Worm (Caenorhabditis elegans) whole organism, L2 larva: ENCODE results near the gene F22F7.3.

ENCODE experiments used
- ama-1 ChIP-seq: fragments of 150-350 bp; optimal IDR thresholded peaks from 2 replicates; lab custom pipeline; 2018; ENCODE audit warnings: inconsistent platforms
- elt-3 ChIP-seq: sonication (generic microtip); optimal IDR thresholded peaks from 2 replicates; lab custom pipeline; 2017; ENCODE audit warnings: missing biosample characterization, missing genetic modification characterization
- fos-1 ChIP-seq: fragments of 150-350 bp; optimal IDR thresholded peaks from 2 replicates; lab custom pipeline; 2014; ENCODE audit warnings: missing biosample characterization, missing genetic modification characterization
- lsy-2 ChIP-seq, 2 experiments: fragments of 150-350 bp in 1 of 2; sonication (generic microtip) in 1 of 2; optimal IDR thresholded peaks; 2 replicates each; lab custom pipeline; 2014 to 2017; ENCODE audit warnings: missing biosample characterization in 2 of 2, missing genetic modification characterization in 2 of 2
- nhr-10 ChIP-seq: sonication (generic microtip); optimal IDR thresholded peaks from 2 replicates; lab custom pipeline; 2017; ENCODE audit warnings: missing biosample characterization, missing genetic modification characterization
- nhr-11 ChIP-seq: fragments of 150-350 bp; optimal IDR thresholded peaks from 2 replicates; lab custom pipeline; 2014; ENCODE audit warnings: missing biosample characterization, missing genetic modification characterization
- nhr-129 ChIP-seq: fragments of 150-350 bp; optimal IDR thresholded peaks from 2 replicates; lab custom pipeline; 2014; ENCODE audit warnings: missing biosample characterization, missing genetic modification characterization
- nhr-25 ChIP-seq: fragments of 150-350 bp; sonication (generic microtip); optimal IDR thresholded peaks from 3 replicates; lab custom pipeline; 2014; ENCODE audit warnings: missing biosample characterization, missing genetic modification characterization
- peb-1 ChIP-seq: fragments of 150-350 bp; optimal IDR thresholded peaks from 2 replicates; lab custom pipeline; 2014; ENCODE audit warnings: missing biosample characterization, missing genetic modification characterization
- sem-4 ChIP-seq: fragments of 150-350 bp; optimal IDR thresholded peaks from 2 replicates; lab custom pipeline; 2014; ENCODE audit warnings: missing biosample characterization, missing genetic modification reagents, missing genetic modification characterization
- sma-9 ChIP-seq, 2 experiments: fragments of 150-350 bp in 1 of 2; sonication (generic microtip) in 1 of 2; optimal IDR thresholded peaks; 2 replicates each; lab custom pipeline; 2014 to 2016; ENCODE audit warnings: missing genetic modification characterization in 2 of 2, mild to moderate bottlenecking in 1 of 2, missing biosample characterization in 1 of 2, missing compliant biosample characterization in 1 of 2, missing genetic modification reagents in 1 of 2, moderate library complexity in 1 of 2
- snpc-4 ChIP-seq: fragments of 150-350 bp; optimal IDR thresholded peaks from 2 replicates; lab custom pipeline; 2014; ENCODE audit warnings: missing biosample characterization, missing genetic modification characterization
- unc-62 ChIP-seq: fragments of 150-350 bp; optimal IDR thresholded peaks from 2 replicates; lab custom pipeline; 2014; ENCODE audit warnings: missing biosample characterization, missing genetic modification reagents, missing genetic modification characterization

ce11 chrV:2137010-2137409, 26.5 kb downstream of the F22F7.3 start:
- TF ChIP-seq nhr-25 (tag; lab: Kevin White, UChicago), result no peak
- TF ChIP-seq unc-62 (GFP tag; lab: Kevin White, UChicago), result no peak
- no peak for TF ChIP-seq sem-4 (tag; lab: Kevin White, UChicago)
- no peak for TF ChIP-seq ama-1
- no peak for TF ChIP-seq sma-9 (GFP tag; optimal IDR thresholded peaks at IDR 0.05; lab: Kevin White, UChicago)
- TF ChIP-seq sma-9 (tag; optimal IDR thresholded peaks at IDR 0.05; lab: Kevin White, UChicago), result no peak
- no peak for TF ChIP-seq nhr-129 (tag; lab: Kevin White, UChicago)
- TF ChIP-seq lsy-2 (tag; optimal IDR thresholded peaks at IDR 0.05; lab: Kevin White, UChicago), result no peak
- TF ChIP-seq peb-1 (tag; lab: Kevin White, UChicago), result no peak
- no peak for TF ChIP-seq fos-1 (tag; lab: Kevin White, UChicago)
- TF ChIP-seq elt-3 (tag; lab: Kevin White, UChicago), result no peak
- no peak for TF ChIP-seq nhr-11 (tag; lab: Kevin White, UChicago)
- no peak for TF ChIP-seq nhr-10 (tag; lab: Kevin White, UChicago)
- TF ChIP-seq snpc-4 (tag; lab: Kevin White, UChicago), result no peak
